Worm (Caenorhabditis elegans) whole organism, L3 larva: ENCODE results near the gene clec-54.

Source experiments
- R02D3.7 ChIP-seq: fragments of 150-350 bp; optimal IDR thresholded peaks from 2 replicates; lab custom pipeline; 2014; ENCODE audit warnings: missing biosample characterization, missing genetic modification characterization
- ZK546.5 ChIP-seq: sonication (generic microtip); optimal IDR thresholded peaks from 2 replicates; lab custom pipeline; 2017; ENCODE audit warnings: missing biosample characterization, missing genetic modification characterization
- aly-2 ChIP-seq: fragments of 150-350 bp; optimal IDR thresholded peaks from 2 replicates; lab custom pipeline; 2014; ENCODE audit warnings: missing biosample characterization, missing genetic modification characterization
- ama-1 ChIP-seq: fragments of 150-350 bp; optimal IDR thresholded peaks from 2 replicates; lab custom pipeline; 2018
- ceh-82 ChIP-seq: fragments of 150-350 bp; optimal IDR thresholded peaks from 2 replicates; lab custom pipeline; 2014; ENCODE audit warnings: missing biosample characterization, missing genetic modification characterization
- ceh-9 ChIP-seq: sonication (generic microtip); optimal IDR thresholded peaks from 2 replicates; lab custom pipeline; 2018; ENCODE audit warnings: missing biosample characterization, missing genetic modification characterization
- egl-27 ChIP-seq: sonication (generic microtip); optimal IDR thresholded peaks from 4 replicates; lab custom pipeline; 2017; ENCODE audit warnings: missing biosample characterization, missing genetic modification reagents, missing genetic modification characterization
- egl-5 ChIP-seq: fragments of 150-350 bp; optimal IDR thresholded peaks from 2 replicates; lab custom pipeline; 2017; ENCODE audit warnings: missing biosample characterization, missing genetic modification reagents, missing genetic modification characterization, inconsistent platforms
- elt-1 ChIP-seq: fragments of 150-350 bp; optimal IDR thresholded peaks from 2 replicates; lab custom pipeline; 2014; ENCODE audit warnings: missing biosample characterization, missing genetic modification characterization
- fkh-10 ChIP-seq: sonication (generic microtip); optimal IDR thresholded peaks from 2 replicates; lab custom pipeline; 2017; ENCODE audit warnings: missing biosample characterization, missing genetic modification reagents, missing genetic modification characterization
- fkh-2 ChIP-seq: fragments of 150-350 bp; optimal IDR thresholded peaks from 2 replicates; lab custom pipeline; 2014; ENCODE audit warnings: missing biosample characterization, missing genetic modification reagents, missing genetic modification characterization
- fos-1 ChIP-seq: fragments of 150-350 bp; optimal IDR thresholded peaks from 2 replicates; lab custom pipeline; 2014; ENCODE audit warnings: missing biosample characterization, missing genetic modification characterization
- lin-15B ChIP-seq: fragments of 150-350 bp; optimal IDR thresholded peaks from 2 replicates; lab custom pipeline; 2014; ENCODE audit warnings: missing biosample characterization, missing genetic modification characterization
- lin-39 ChIP-seq: fragments of 150-350 bp; optimal IDR thresholded peaks from 2 replicates; lab custom pipeline; 2018; ENCODE audit warnings: missing biosample characterization, missing genetic modification reagents, missing genetic modification characterization
- lsy-12 ChIP-seq: sonication (generic microtip); optimal IDR thresholded peaks from 2 replicates; lab custom pipeline; 2016; ENCODE audit warnings: mild to moderate bottlenecking, missing genetic modification characterization, missing compliant biosample characterization
- nfya-1 ChIP-seq: sonication (generic microtip); optimal IDR thresholded peaks from 2 replicates; lab custom pipeline; 2017; ENCODE audit warnings: missing genetic modification characterization, mild to moderate bottlenecking, missing compliant biosample characterization, antibody characterized with exemption, moderate library complexity; ENCODE audit not compliant: insufficient read depth
- nhr-12 ChIP-seq: fragments of 150-350 bp; optimal IDR thresholded peaks from 2 replicates; lab custom pipeline; 2014; ENCODE audit warnings: missing biosample characterization, missing genetic modification characterization
- nhr-23 ChIP-seq: fragments of 150-350 bp; optimal IDR thresholded peaks from 2 replicates; lab custom pipeline; 2014; ENCODE audit warnings: missing biosample characterization, missing genetic modification reagents, missing genetic modification characterization
- nhr-237 ChIP-seq: fragments of 150-350 bp; optimal IDR thresholded peaks from 2 replicates; lab custom pipeline; 2014; ENCODE audit warnings: missing biosample characterization, missing genetic modification characterization
- nhr-25 ChIP-seq: sonication (generic microtip); optimal IDR thresholded peaks from 2 replicates; lab custom pipeline; 2017; ENCODE audit warnings: missing biosample characterization, missing genetic modification characterization
- nhr-28 ChIP-seq: fragments of 150-350 bp; optimal IDR thresholded peaks from 2 replicates; lab custom pipeline; 2014; ENCODE audit warnings: missing biosample characterization, missing genetic modification characterization
- nhr-43 ChIP-seq: sonication (generic microtip); optimal IDR thresholded peaks from 2 replicates; lab custom pipeline; 2016; ENCODE audit warnings: mild to moderate bottlenecking, missing genetic modification characterization, missing compliant biosample characterization; ENCODE audit not compliant: poor library complexity, severe bottlenecking
- nhr-77 ChIP-seq: fragments of 150-350 bp; optimal IDR thresholded peaks from 2 replicates; lab custom pipeline; 2014; ENCODE audit warnings: missing biosample characterization, missing genetic modification characterization
- pha-4 ChIP-seq: fragments of 150-350 bp; optimal IDR thresholded peaks from 2 replicates; lab custom pipeline; 2014; ENCODE audit warnings: missing biosample characterization, missing genetic modification reagents, missing genetic modification characterization
- sea-2 ChIP-seq: fragments of 150-350 bp; sonication (generic microtip); optimal IDR thresholded peaks from 4 replicates; lab custom pipeline; 2014; ENCODE audit warnings: missing biosample characterization, missing genetic modification reagents, missing genetic modification characterization
- skn-1 ChIP-seq: fragments of 150-350 bp; optimal IDR thresholded peaks from 2 replicates; lab custom pipeline; 2014; ENCODE audit warnings: missing biosample characterization, missing genetic modification characterization
- snpc-4 ChIP-seq: fragments of 150-350 bp; optimal IDR thresholded peaks from 2 replicates; lab custom pipeline; 2014; ENCODE audit warnings: missing biosample characterization, missing genetic modification characterization
- unc-39 ChIP-seq: sonication (generic microtip); optimal IDR thresholded peaks from 4 replicates; lab custom pipeline; 2017; ENCODE audit warnings: missing biosample characterization, missing genetic modification characterization
- ztf-4 ChIP-seq: fragments of 150-350 bp; optimal IDR thresholded peaks from 2 replicates; lab custom pipeline; 2014; ENCODE audit warnings: missing biosample characterization, missing genetic modification characterization

clec-54 gene

DNA sequence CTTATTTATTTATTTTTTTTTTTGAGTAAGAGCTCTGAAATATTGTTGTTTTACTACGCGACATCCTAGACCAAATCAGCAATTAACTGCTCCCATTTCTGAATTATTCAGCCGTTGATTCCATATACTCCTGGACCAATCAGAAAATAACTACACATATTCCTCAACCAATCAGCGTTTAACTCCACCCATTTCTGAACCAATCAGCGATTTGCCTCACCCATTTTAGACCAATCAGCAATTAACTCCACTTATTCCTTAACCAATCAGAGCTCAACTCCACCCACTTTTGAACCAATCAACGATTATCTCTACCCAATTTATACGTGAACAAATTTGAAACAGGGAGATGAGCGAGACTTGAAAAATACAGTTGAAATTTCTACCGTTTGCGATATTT lies 17.0 kb downstream of the clec-54 start:
- peak; percentile 78 for TF ChIP-seq nfya-1 (tag; lab: Kevin White, UChicago)
- no peak for TF ChIP-seq sea-2 (GFP tag; lab: Kevin White, UChicago)
- TF ChIP-seq, all 47 proteins: peak for 1

DNA sequence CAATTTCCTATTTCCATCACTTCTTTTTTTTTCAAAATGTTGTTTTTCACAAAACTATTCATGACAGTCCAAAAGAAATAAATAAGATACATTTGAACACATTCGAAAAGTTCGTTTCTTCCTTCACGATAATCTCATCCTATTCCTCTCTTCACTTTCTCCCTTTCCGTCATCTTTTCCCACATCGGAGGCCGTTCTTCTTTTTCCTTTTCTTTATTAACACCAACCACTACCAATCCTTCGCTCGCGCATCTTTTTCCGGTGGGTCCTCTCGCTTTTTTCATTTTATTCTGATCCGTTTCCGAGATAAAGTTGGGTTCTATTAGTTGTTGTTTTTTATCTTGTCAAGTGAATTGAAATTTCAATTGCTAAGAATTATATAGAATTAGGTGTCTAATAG lies 18.8 kb downstream of the clec-54 start:
- TF ChIP-seq nhr-237 (no peak), fkh-10 (GFP tag; lab: Kevin White, UChicago) (no peak), nhr-77 (no peak), ZK546.5 (no peak), skn-1 (tag; lab: Kevin White, UChicago) (no peak)
- TF ChIP-seq, all 47 proteins: peak for 0

DNA sequence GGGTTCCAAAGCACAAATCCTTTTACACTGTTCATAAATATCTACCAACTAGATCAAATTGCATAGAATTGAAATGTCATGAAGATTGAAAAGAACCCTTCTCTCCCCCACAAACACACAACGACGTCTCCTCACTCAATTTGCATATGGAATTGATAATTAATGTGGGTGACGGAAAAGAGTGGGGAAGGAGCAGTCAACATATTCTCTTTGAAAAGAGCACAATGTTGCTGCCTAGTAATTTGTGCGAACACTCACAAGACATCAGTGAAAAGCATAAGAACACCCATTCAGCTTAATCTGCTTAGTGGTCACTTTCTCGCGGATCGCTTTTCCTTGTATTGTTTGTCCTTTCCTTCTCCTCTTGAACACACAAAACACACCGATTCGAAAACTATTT lies 19.7 kb downstream of the clec-54 start:
- TF ChIP-seq pha-4 (tag; lab: Kevin White, UChicago): peak; percentile 18
- no peak for TF ChIP-seq ztf-4 (tag; lab: Kevin White, UChicago)
- TF ChIP-seq, all 47 proteins: peak for 1

DNA sequence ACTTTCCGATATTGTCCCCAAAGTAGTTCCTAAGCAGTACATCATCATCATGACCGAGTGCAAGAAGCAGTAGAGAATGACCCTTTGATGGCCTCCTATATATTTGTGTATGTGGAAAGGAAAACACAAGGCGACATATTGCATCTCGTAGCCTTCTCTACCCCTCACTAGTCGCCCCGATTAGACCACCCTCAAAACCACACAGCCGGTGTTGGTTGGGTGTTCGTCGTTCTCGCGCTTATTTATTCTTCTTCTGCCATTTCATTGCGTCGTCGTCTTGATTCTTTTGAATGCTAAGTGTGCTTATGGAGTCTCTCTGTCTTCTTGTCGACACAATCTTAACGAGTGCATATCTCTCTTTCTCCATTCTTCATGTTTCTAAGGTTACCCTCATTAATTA lies 21.5 kb downstream of the clec-54 start:
- no peak for TF ChIP-seq egl-27
- TF ChIP-seq R02D3.7 (tag; lab: Kevin White, UChicago): no peak
- TF ChIP-seq ceh-9: no peak
- no peak for TF ChIP-seq nhr-23 (tag; lab: Kevin White, UChicago)
- TF ChIP-seq aly-2 (tag; lab: Kevin White, UChicago): no peak
- no peak for TF ChIP-seq lsy-12 (tag; lab: Kevin White, UChicago)
- no peak for TF ChIP-seq nhr-28 (tag; lab: Kevin White, UChicago)
- no peak for TF ChIP-seq ceh-82 (tag; lab: Kevin White, UChicago)
- no peak for TF ChIP-seq nhr-25 (tag; lab: Kevin White, UChicago)
- TF ChIP-seq nhr-77: no peak
- no peak for TF ChIP-seq egl-5 (tag; lab: Kevin White, UChicago)
- TF ChIP-seq unc-39 (tag; lab: Kevin White, UChicago): no peak
- no peak for TF ChIP-seq lin-39
- no peak for TF ChIP-seq elt-1 (tag; lab: Kevin White, UChicago)

DNA sequence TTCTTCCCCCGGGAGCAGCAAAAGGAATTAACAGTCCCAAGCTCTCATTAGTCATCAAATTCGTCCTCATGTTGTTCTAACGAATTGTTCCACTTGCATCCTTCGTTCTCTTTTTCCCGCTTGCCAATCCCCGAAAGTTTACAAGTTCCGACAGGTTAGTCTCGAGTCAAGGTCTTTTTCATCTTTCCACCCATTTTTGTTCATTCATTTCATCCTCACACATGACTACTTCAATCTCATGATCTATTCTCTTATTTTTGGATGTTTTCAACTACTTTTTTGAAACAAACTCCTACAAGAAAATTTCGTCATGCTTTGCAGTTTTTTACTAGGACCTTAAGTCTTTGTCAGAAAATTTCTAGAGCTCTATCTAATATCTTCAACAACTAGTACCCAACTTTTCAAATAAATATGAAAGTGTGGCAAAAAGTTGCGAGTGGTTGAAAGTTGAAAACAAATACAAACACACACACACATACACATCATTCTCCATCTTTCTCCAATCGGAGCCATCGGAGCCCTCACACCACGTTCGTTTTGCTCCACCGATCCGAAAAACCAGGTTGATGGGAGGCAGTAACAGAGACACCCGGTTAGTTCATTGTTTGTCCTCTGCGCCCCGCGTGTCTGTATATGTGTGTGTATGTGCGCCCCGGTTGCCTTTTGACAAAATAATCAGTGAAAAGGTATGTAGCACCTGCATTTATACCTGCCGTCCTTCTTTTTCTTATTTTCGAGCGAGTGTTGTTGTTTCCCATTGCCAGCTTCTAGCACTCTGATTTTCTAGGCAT lies 22.6 kb downstream of the clec-54 start:
- TF ChIP-seq nhr-25 (tag; lab: Kevin White, UChicago) (peak; percentile 21), pha-4 (tag; lab: Kevin White, UChicago) (peak; percentile 59), ceh-9 (no peak), nhr-23 (tag; lab: Kevin White, UChicago) (peak; percentile 16), unc-39 (tag; lab: Kevin White, UChicago) (no peak), nhr-12 (tag; lab: Kevin White, UChicago) (no peak), ama-1 (lab: Kevin White, UChicago) (peak; percentile 15)

DNA sequence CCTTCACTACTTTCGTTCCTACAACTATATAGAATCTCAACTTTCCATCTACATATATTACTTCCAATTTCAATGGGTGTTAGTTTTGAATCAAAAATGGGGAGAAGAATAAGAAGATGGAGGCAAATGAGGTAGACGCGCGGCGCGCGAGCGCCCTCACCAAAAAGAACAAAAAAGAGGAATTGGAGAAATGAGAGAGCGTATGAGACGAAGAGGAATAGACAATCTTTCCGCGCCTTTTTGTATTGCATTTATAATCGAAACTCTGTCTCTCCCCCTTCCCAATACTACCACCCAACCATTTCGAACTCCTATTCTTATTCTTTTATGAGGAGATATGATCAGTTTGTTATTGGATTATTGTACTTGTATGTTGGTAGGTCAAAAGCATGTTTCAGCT lies 23.9 kb downstream of the clec-54 start:
- no peak for TF ChIP-seq skn-1 (tag; lab: Kevin White, UChicago)
- TF ChIP-seq fos-1: no peak
- TF ChIP-seq nfya-1 (tag; lab: Kevin White, UChicago): no peak
- no peak for TF ChIP-seq lin-39
- no peak for TF ChIP-seq ceh-82 (tag; lab: Kevin White, UChicago)
- TF ChIP-seq ceh-9: no peak
- no peak for TF ChIP-seq fkh-2 (tag; lab: Kevin White, UChicago)
- no peak for TF ChIP-seq R02D3.7 (tag; lab: Kevin White, UChicago)
- TF ChIP-seq lsy-12 (tag; lab: Kevin White, UChicago): no peak
- TF ChIP-seq snpc-4 (tag; lab: Kevin White, UChicago): no peak
- no peak for TF ChIP-seq lin-15B
- TF ChIP-seq nhr-23 (tag; lab: Kevin White, UChicago): no peak
- no peak for TF ChIP-seq nhr-43 (tag; lab: Kevin White, UChicago)
- no peak for TF ChIP-seq egl-5 (tag; lab: Kevin White, UChicago)
- no peak for TF ChIP-seq elt-1 (tag; lab: Kevin White, UChicago)
- TF ChIP-seq nhr-77: no peak
- TF ChIP-seq, all 47 proteins: peak for 0
